Fruit fly (Drosophila melanogaster) whole organism, embryonic: ENCODE results near the gene CG33110.

Source experiments
- Abd-B ChIP-seq: fragments of 200-800 bp; sonication (Bioruptor generic); optimal IDR thresholded peaks from 2 replicates; lab custom pipeline; 2018; ENCODE audit warnings: missing biosample characterization, mild to moderate bottlenecking, missing genetic modification characterization, moderate library complexity
- C15 ChIP-seq: fragments of 200-800 bp; sonication (Bioruptor generic); IDR thresholded peaks from 3 replicates; pipeline ENCODE4 v1.3.6; 2022; ENCODE audit warnings: missing biosample characterization, missing genetic modification characterization
- CG10959 ChIP-seq: fragments of 200-800 bp; sonication (Bioruptor generic); IDR thresholded peaks from 2 replicates; pipeline ENCODE4 v1.3.6; 2022; ENCODE audit warnings: missing biosample characterization, missing genetic modification characterization
- CG14050 ChIP-seq: fragments of 200-800 bp; sonication (Bioruptor generic); IDR thresholded peaks from 3 replicates; pipeline ENCODE4 v1.3.6; 2022; ENCODE audit warnings: missing biosample characterization, missing genetic modification characterization
- CG14441 ChIP-seq: fragments of 200-800 bp; sonication (Bioruptor generic); IDR thresholded peaks from 2 replicates; pipeline ENCODE4 v1.3.6; 2022; ENCODE audit warnings: missing biosample characterization, missing genetic modification characterization
- CG14667 ChIP-seq: fragments of 200-800 bp; sonication (Bioruptor generic); IDR thresholded peaks from 2 replicates; pipeline ENCODE4 v1.3.6; 2022; ENCODE audit warnings: missing biosample characterization, missing genetic modification characterization
- CG1647 ChIP-seq: fragments of 200-800 bp; sonication (Bioruptor generic); optimal IDR thresholded peaks from 3 replicates; lab custom pipeline; 2016; ENCODE audit warnings: missing biosample characterization, missing genetic modification characterization
- CG17912 ChIP-seq: fragments of 200-800 bp; sonication (Bioruptor generic); optimal IDR thresholded peaks from 2 replicates; lab custom pipeline; 2018; ENCODE audit warnings: missing biosample characterization, mild to moderate bottlenecking, missing genetic modification characterization
- CG18011 ChIP-seq: fragments of 200-800 bp; sonication (Bioruptor generic); optimal IDR thresholded peaks from 2 replicates; lab custom pipeline; 2017; ENCODE audit warnings: missing biosample characterization, missing genetic modification characterization, mild to moderate bottlenecking, moderate library complexity, missing genotype
- CG18262 ChIP-seq: fragments of 200-800 bp; optimal IDR thresholded peaks from 3 replicates; lab custom pipeline; 2019; ENCODE audit warnings: missing biosample characterization, mild to moderate bottlenecking, missing genetic modification characterization, moderate library complexity
- CG2889 ChIP-seq: fragments of 200-800 bp; sonication (Bioruptor generic); IDR thresholded peaks from 3 replicates; pipeline ENCODE4 v1.3.6; 2022; ENCODE audit warnings: missing biosample characterization, missing genetic modification characterization
- CG3407 ChIP-seq: fragments of 200-800 bp; sonication (Bioruptor generic); optimal IDR thresholded peaks from 2 replicates; lab custom pipeline; 2018; ENCODE audit warnings: missing biosample characterization, mild to moderate bottlenecking, missing genetic modification characterization
- CG4854 ChIP-seq: fragments of 200-800 bp; sonication (Bioruptor generic); optimal IDR thresholded peaks from 2 replicates; lab custom pipeline; 2016; ENCODE audit warnings: missing biosample characterization, missing genetic modification characterization, inconsistent platforms
- CG6654 ChIP-seq: fragments of 200-800 bp; sonication (Bioruptor generic); optimal IDR thresholded peaks from 2 replicates; lab custom pipeline; 2017; ENCODE audit warnings: missing biosample characterization, mild to moderate bottlenecking, missing genetic modification characterization
- CrebB ChIP-seq: fragments of 200-800 bp; sonication (Bioruptor generic); optimal IDR thresholded peaks from 3 replicates; lab custom pipeline; 2018; ENCODE audit warnings: missing biosample characterization, mild to moderate bottlenecking, missing genetic modification characterization
- Hr39 ChIP-seq: fragments of >200 bp; optimal IDR thresholded peaks from 2 replicates; lab custom pipeline; 2017
- Jarid2 ChIP-seq: fragments of 200-800 bp; sonication (Bioruptor generic); optimal IDR thresholded peaks from 3 replicates; lab custom pipeline; 2017; ENCODE audit warnings: mild to moderate bottlenecking, missing biosample characterization, missing genetic modification reagents, missing genetic modification characterization
- Ravus ChIP-seq: fragments of 200-800 bp; sonication (Bioruptor generic); IDR thresholded peaks from 2 replicates; pipeline ENCODE4 v1.3.6; 2022; ENCODE audit warnings: missing biosample characterization, missing genetic modification characterization
- Rx ChIP-seq: fragments of 200-800 bp; sonication (Bioruptor generic); IDR thresholded peaks from 2 replicates; pipeline ENCODE4 v1.3.6; 2022; ENCODE audit warnings: missing biosample characterization, missing genetic modification characterization
- Scr ChIP-seq: fragments of 200-800 bp; sonication (Bioruptor generic); IDR thresholded peaks from 2 replicates; pipeline ENCODE4 v1.3.6; 2022; ENCODE audit warnings: missing biosample characterization, missing genetic modification characterization; ENCODE audit not compliant: partially characterized antibody
- Tbp ChIP-seq: fragments of >200 bp; optimal IDR thresholded peaks from 2 replicates; lab custom pipeline; 2018; ENCODE audit warnings: missing biosample characterization, missing genetic modification characterization
- aop ChIP-seq: fragments of 200-800 bp; sonication (Bioruptor generic); IDR thresholded peaks from 2 replicates; pipeline ENCODE4 v1.3.6; 2022; ENCODE audit warnings: missing biosample characterization, missing genetic modification characterization
- ara ChIP-seq: fragments of 200-800 bp; sonication (Bioruptor generic); IDR thresholded peaks from 2 replicates; pipeline ENCODE4 v1.3.6; 2022; ENCODE audit warnings: missing biosample characterization, missing genetic modification characterization
- ash1 ChIP-seq: fragments of 200-800 bp; sonication (Bioruptor generic); optimal IDR thresholded peaks from 2 replicates; lab custom pipeline; 2018; ENCODE audit warnings: missing biosample characterization, mild to moderate bottlenecking, missing genetic modification characterization
- cg ChIP-seq: fragments of 200-800 bp; sonication (Bioruptor generic); optimal IDR thresholded peaks from 3 replicates; lab custom pipeline; 2019; ENCODE audit warnings: missing biosample characterization, mild to moderate bottlenecking, missing genetic modification characterization, moderate library complexity
- chn ChIP-seq: fragments of 200-800 bp; sonication (Bioruptor generic); optimal IDR thresholded peaks from 2 replicates; lab custom pipeline; 2016; ENCODE audit warnings: missing biosample characterization, missing genetic modification characterization
- croc ChIP-seq: fragments of 200-800 bp; sonication (Bioruptor generic); conservative IDR thresholded peaks from 3 replicates; pipeline ENCODE4 v1.3.6; 2022; ENCODE audit warnings: missing biosample characterization, missing genetic modification characterization
- dati ChIP-seq: fragments of 200-800 bp; sonication (Bioruptor generic); IDR thresholded peaks from 2 replicates; pipeline ENCODE4 v1.3.6; 2022; ENCODE audit warnings: missing biosample characterization, missing genetic modification characterization
- dm ChIP-seq: fragments of 200-800 bp; sonication (Bioruptor generic); optimal IDR thresholded peaks from 3 replicates; lab custom pipeline; 2016; ENCODE audit warnings: missing biosample characterization, missing genetic modification characterization
- fd64A ChIP-seq: fragments of 200-800 bp; sonication (Bioruptor generic); optimal IDR thresholded peaks from 3 replicates; lab custom pipeline; 2018; ENCODE audit warnings: missing biosample characterization, mild to moderate bottlenecking, missing genetic modification characterization
- gcm2 ChIP-seq: fragments of 200-800 bp; sonication (Bioruptor generic); optimal IDR thresholded peaks from 2 replicates; lab custom pipeline; 2016; ENCODE audit warnings: missing biosample characterization, missing genetic modification characterization
- hkb ChIP-seq, 2 experiments: fragments of 200-800 bp in 1 of 2; fragments of >200 bp in 1 of 2; sonication (Bioruptor generic) in 1 of 2; IDR thresholded peaks in 1 of 2; optimal IDR thresholded peaks in 1 of 2; 2 replicates each; pipeline versions ENCODE4 v1.3.6 to Lab custom; 2017 to 2022; ENCODE audit warnings: missing biosample characterization in 1 of 2, missing genetic modification characterization in 1 of 2
- klu ChIP-seq: fragments of 200-800 bp; sonication (Bioruptor generic); IDR thresholded peaks from 2 replicates; pipeline ENCODE4 v1.3.6; 2022; ENCODE audit warnings: missing biosample characterization, missing genetic modification characterization
- lab ChIP-seq: fragments of 200-800 bp; sonication (Bioruptor generic); optimal IDR thresholded peaks from 3 replicates; lab custom pipeline; 2017; ENCODE audit warnings: missing biosample characterization, missing genetic modification characterization, mild to moderate bottlenecking, moderate library complexity, missing genetic modification reagents
- lilli ChIP-seq: fragments of 200-800 bp; sonication (Bioruptor generic); optimal IDR thresholded peaks from 3 replicates; lab custom pipeline; 2016; ENCODE audit warnings: missing biosample characterization, missing genetic modification characterization
- mld ChIP-seq: fragments of 200-800 bp; sonication (Bioruptor generic); IDR thresholded peaks from 3 replicates; pipeline ENCODE4 v1.3.6; 2022; ENCODE audit warnings: missing biosample characterization, missing genetic modification characterization; ENCODE audit not compliant: partially characterized antibody
- nerfin-1 ChIP-seq: fragments of 200-800 bp; sonication (Bioruptor generic); optimal IDR thresholded peaks from 3 replicates; lab custom pipeline; 2019; ENCODE audit warnings: missing biosample characterization, mild to moderate bottlenecking, missing genetic modification characterization, moderate library complexity
- nerfin-2 ChIP-seq: fragments of 200-800 bp; sonication (Bioruptor generic); IDR thresholded peaks from 2 replicates; pipeline ENCODE4 v1.3.6; 2022; ENCODE audit warnings: missing biosample characterization, missing genetic modification characterization; ENCODE audit not compliant: partially characterized antibody
- oc ChIP-seq: fragments of 200-800 bp; sonication (Bioruptor generic); optimal IDR thresholded peaks from 2 replicates; lab custom pipeline; 2018; ENCODE audit warnings: missing biosample characterization, mild to moderate bottlenecking, missing genetic modification characterization, moderate library complexity
- pan ChIP-seq, 4 experiments: fragments of >200 bp in 3 of 4; fragments of 200-800 bp in 1 of 4; sonication (Bioruptor generic) in 1 of 4; optimal IDR thresholded peaks in 3 of 4; IDR thresholded peaks in 1 of 4; 2 replicates each; pipeline versions ENCODE4 v1.3.6 to Lab custom; 2017 to 2022; ENCODE audit warnings: missing biosample characterization in 2 of 4, missing genetic modification characterization in 2 of 4, mixed read lengths in 1 of 4
- phol ChIP-seq: fragments of 200-800 bp; sonication (Bioruptor generic); optimal IDR thresholded peaks from 3 replicates; lab custom pipeline; 2018; ENCODE audit warnings: missing biosample characterization, mild to moderate bottlenecking, missing genetic modification characterization, moderate library complexity
- pum ChIP-seq: fragments of 200-800 bp; sonication (Bioruptor generic); optimal IDR thresholded peaks from 2 replicates; lab custom pipeline; 2016; ENCODE audit warnings: missing biosample characterization, missing genetic modification characterization
- pzg ChIP-seq: fragments of 200-800 bp; sonication (Bioruptor generic); optimal IDR thresholded peaks from 3 replicates; lab custom pipeline; 2018; ENCODE audit warnings: missing biosample characterization, mild to moderate bottlenecking, missing genetic modification characterization, moderate library complexity
- ranshi ChIP-seq: fragments of 200-800 bp; sonication (Bioruptor generic); IDR thresholded peaks from 2 replicates; pipeline ENCODE4 v1.3.6; 2022; ENCODE audit warnings: missing biosample characterization, missing genetic modification characterization
- slou ChIP-seq: fragments of 200-800 bp; sonication (Bioruptor generic); optimal IDR thresholded peaks from 3 replicates; lab custom pipeline; 2016; ENCODE audit warnings: missing biosample characterization, missing genetic modification characterization
- sob ChIP-seq: fragments of 200-800 bp; sonication (Bioruptor generic); IDR thresholded peaks from 2 replicates; pipeline ENCODE4 v1.3.6; 2022; ENCODE audit warnings: missing biosample characterization, missing genetic modification characterization
- stc ChIP-seq: fragments of 200-800 bp; sonication (Bioruptor generic); IDR thresholded peaks from 2 replicates; pipeline ENCODE4 v1.3.6; 2022; ENCODE audit warnings: missing biosample characterization, missing genetic modification characterization
- tll ChIP-seq, 2 experiments: fragments of 200-800 bp in 1 of 2; fragments of >200 bp in 1 of 2; sonication (Bioruptor generic) in 1 of 2; optimal IDR thresholded peaks; 2 replicates each; lab custom pipeline; 2017 to 2019; ENCODE audit warnings: missing biosample characterization in 2 of 2, missing genetic modification characterization in 2 of 2, mild to moderate bottlenecking in 1 of 2, moderate library complexity in 1 of 2
- wor ChIP-seq: fragments of 200-800 bp; sonication (Bioruptor generic); IDR thresholded peaks from 2 replicates; pipeline ENCODE4 v1.3.6; 2022; ENCODE audit warnings: missing biosample characterization, missing genetic modification characterization
- yki ChIP-seq: fragments of >200 bp; optimal IDR thresholded peaks from 3 replicates; lab custom pipeline; 2018
- zfh1 ChIP-seq: fragments of 200-800 bp; sonication (Bioruptor generic); IDR thresholded peaks from 3 replicates; pipeline ENCODE4 v1.3.6; 2022; ENCODE audit warnings: missing biosample characterization, missing genetic modification characterization

CG33110 gene

DNA sequence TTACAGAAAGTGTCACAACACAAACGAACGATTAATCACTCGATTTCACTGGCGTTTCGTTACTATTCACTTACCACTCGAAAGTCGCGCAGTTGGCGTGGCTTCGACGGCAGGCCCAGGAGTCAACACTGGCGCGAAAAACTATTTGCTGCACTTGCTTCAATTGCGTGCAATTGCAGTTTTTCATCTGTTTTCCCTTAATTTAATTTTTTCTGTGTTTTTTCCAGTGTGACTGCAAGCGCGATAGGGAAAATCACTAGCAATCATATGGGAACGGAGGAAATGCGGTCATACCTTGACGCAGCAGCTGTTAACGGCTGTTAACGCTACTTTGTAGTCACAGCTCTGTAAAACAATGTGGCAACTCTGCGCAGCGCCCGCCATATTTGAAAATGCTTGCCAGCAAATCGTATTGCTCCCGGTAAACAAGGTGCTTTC, 22.4 kb upstream of the CG33110 start, which contains the start of gene AdipoR (continued):
- TF ChIP-seq ash1 (GFP tag; lab: Kevin White, UChicago) (no peak), aop (GFP tag; lab: Robert Waterston, UW) (peak; percentile 9; the same call in 1 of the 2 replicates), CG14667 (GFP tag; lab: Robert Waterston, UW) (no peak), dati (no peak), stc (GFP tag; lab: Robert Waterston, UW) (no peak), Hr39 (lab: Kevin White, UChicago) (no peak), Rx (GFP tag; lab: Robert Waterston, UW) (no peak), nerfin-1 (tag; lab: Kevin White, UChicago) (no peak), lilli (GFP tag; lab: Kevin White, UChicago) (peak; percentile 36), mld (GFP tag; lab: Robert Waterston, UW) (no peak), hkb (optimal IDR thresholded peaks at IDR 0.05; lab: Kevin White, UChicago) (no peak), hkb (GFP tag; IDR thresholded peaks at IDR 0.05; lab: Robert Waterston, UW) (peak; percentile 28; the same call in 1 of the 2 replicates), zfh1 (no peak), dm (GFP tag; lab: Kevin White, UChicago) (peak; percentile 33), nerfin-2 (GFP tag; lab: Robert Waterston, UW) (no peak), CG4854 (GFP tag; lab: Kevin White, UChicago) (no peak), gcm2 (GFP tag; lab: Kevin White, UChicago) (no peak), phol (tag; lab: Kevin White, UChicago) (peak; percentile 69), Tbp (GFP tag; lab: Kevin White, UChicago) (no peak), CG2889 (GFP tag; lab: Robert Waterston, UW) (no peak), slou (GFP tag; lab: Kevin White, UChicago) (no peak), ara (GFP tag; lab: Robert Waterston, UW) (no peak), wor (no peak), sob (GFP tag; lab: Robert Waterston, UW) (peak; percentile 12; the same call in 1 of the 2 replicates), Ravus (no peak), CG1647 (GFP tag; lab: Kevin White, UChicago) (no peak), pzg (GFP tag; lab: Kevin White, UChicago) (peak; percentile 97), Abd-B (GFP tag; lab: Kevin White, UChicago) (no peak), CG17912 (GFP tag; lab: Kevin White, UChicago) (peak; percentile 3), CG18011 (GFP tag; lab: Kevin White, UChicago) (no peak), Jarid2 (GFP tag; lab: Kevin White, UChicago) (peak; percentile 32), lab (GFP tag; lab: Kevin White, UChicago) (peak; percentile 48), CG14050 (GFP tag; lab: Robert Waterston, UW) (no peak), klu (no peak), chn (GFP tag; lab: Kevin White, UChicago) (no peak), CG14441 (GFP tag; lab: Robert Waterston, UW) (no peak), CG18262 (tag; lab: Kevin White, UChicago) (no peak), croc (GFP tag; lab: Robert Waterston, UW) (no peak), CrebB (tag; lab: Kevin White, UChicago) (no peak), Scr (peak; percentile 47), yki (lab: Kevin White, UChicago) (no peak), CG6654 (GFP tag; lab: Kevin White, UChicago) (no peak), ranshi (no peak), pum (GFP tag; lab: Kevin White, UChicago) (peak; percentile 6), fd64A (GFP tag; lab: Kevin White, UChicago) (peak; percentile 5), CG3407 (GFP tag; lab: Kevin White, UChicago) (no peak), tll (GFP tag; optimal IDR thresholded peaks at IDR 0.05; lab: Kevin White, UChicago) (peak in 1 of 2 experiments; percentile 29), oc (tag; lab: Kevin White, UChicago) (no peak), cg (GFP tag; lab: Kevin White, UChicago) (no peak), CG10959 (GFP tag; lab: Robert Waterston, UW) (no peak), pan (optimal IDR thresholded peaks at IDR 0.05; lab: Kevin White, UChicago) (no peak), pan (GFP tag; optimal IDR thresholded peaks at IDR 0.05 in 1 of 2, IDR thresholded peaks at IDR 0.05 in 1 of 2) (peak in 1 of 2 experiments; percentile 18), C15 (GFP tag; lab: Robert Waterston, UW) (no peak)
